Fruit fly (Drosophila melanogaster): Measurements from ENCODE around the gene Gapdh2.

Gene Gapdh2

DNA sequence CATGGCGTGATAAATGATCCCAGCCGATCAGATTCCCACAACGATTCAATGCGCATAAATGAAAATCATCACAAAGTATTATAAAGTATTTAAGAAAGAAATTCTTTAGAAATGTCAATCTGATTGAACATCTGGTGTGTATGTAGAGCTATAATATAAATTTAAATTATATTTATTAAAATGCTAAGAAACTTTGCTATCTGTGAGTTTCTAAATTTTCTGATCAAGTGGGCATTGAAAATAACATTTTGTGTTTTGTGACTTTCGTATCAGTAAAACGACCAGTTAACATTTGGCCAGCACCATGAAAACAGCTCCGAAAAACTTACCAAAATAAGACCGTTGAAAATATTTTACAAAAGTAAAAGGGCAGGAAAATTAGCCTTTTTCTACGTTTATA is 30.4 kb upstream of the Gapdh2 start, which contains the start of gene CG8565:
Gene CG8565, plus strand, starts transcription at position 301 of the 400 bp plus-strand sequence.
- TF ChIP-seq toe (GFP tag; optimal IDR thresholded peaks at IDR 0.05), result no peak
- no peak for TF ChIP-seq CG7101 (tag; optimal IDR thresholded peaks at IDR 0.05)
- TF ChIP-seq Mnt (GFP tag; optimal IDR thresholded peaks at IDR 0.05), result no peak
- no peak for TF ChIP-seq Hr96 (GFP tag; optimal IDR thresholded peaks at IDR 0.05)
- TF ChIP-seq CG7045 (GFP tag; optimal IDR thresholded peaks at IDR 0.05), result no peak
- TF ChIP-seq Clk (GFP tag; optimal IDR thresholded peaks at IDR 0.05), result no peak
- no peak for TF ChIP-seq Crg-1 (GFP tag; optimal IDR thresholded peaks at IDR 0.05)
- no peak for TF ChIP-seq bab1 (GFP tag; optimal IDR thresholded peaks at IDR 0.05)
- TF ChIP-seq CG33017 (tag; optimal IDR thresholded peaks at IDR 0.05), result no peak
- TF ChIP-seq pad (GFP tag; optimal IDR thresholded peaks at IDR 0.05), result no peak
- no peak for TF ChIP-seq CG5204 (GFP tag; optimal IDR thresholded peaks at IDR 0.05)
- TF ChIP-seq cic (GFP tag; optimal IDR thresholded peaks at IDR 0.05), result no peak
- no peak for TF ChIP-seq ovo (GFP tag; optimal IDR thresholded peaks at IDR 0.05)
- TF ChIP-seq CG12768 (GFP tag; optimal IDR thresholded peaks at IDR 0.05), result no peak
- TF ChIP-seq cnc (optimal IDR thresholded peaks at IDR 0.05), result no peak
- TF ChIP-seq kay (GFP tag; ENCODE audit: borderline replicate concordance), result no peak

DNA sequence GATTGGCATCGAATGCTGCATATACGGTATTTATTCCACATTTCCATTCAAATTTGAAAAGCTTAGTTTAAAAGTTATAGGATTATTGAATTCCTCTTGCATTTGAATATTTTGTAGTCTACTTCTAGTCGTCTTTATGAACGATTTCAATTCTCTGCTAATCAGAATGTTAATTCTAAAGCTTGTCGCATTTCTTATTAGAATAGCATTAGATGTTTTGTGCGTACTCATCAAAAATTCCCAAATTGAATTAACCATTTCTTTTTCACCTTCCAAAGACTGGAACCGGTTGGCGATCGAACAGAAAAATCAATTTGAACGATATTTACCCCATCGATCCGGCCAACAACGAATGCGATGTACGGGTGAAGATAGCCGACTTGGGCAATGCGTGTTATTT is 27.9 kb upstream of the Gapdh2 start:
- TF ChIP-seq ovo (GFP tag; optimal IDR thresholded peaks at IDR 0.05), result no peak
- no peak for TF ChIP-seq cnc (optimal IDR thresholded peaks at IDR 0.05)
- no peak for TF ChIP-seq Clk (GFP tag; optimal IDR thresholded peaks at IDR 0.05)
- TF ChIP-seq CG12768 (GFP tag; optimal IDR thresholded peaks at IDR 0.05), result no peak
- TF ChIP-seq tj (GFP tag; optimal IDR thresholded peaks at IDR 0.05), result no peak
- TF ChIP-seq cic (GFP tag; optimal IDR thresholded peaks at IDR 0.05), result no peak
- no peak for TF ChIP-seq CG5204 (GFP tag; optimal IDR thresholded peaks at IDR 0.05)
- no peak for TF ChIP-seq bab1 (GFP tag; optimal IDR thresholded peaks at IDR 0.05)
- TF ChIP-seq CG11617 (GFP tag; optimal IDR thresholded peaks at IDR 0.05), result no peak
- TF ChIP-seq kay (GFP tag; ENCODE audit: borderline replicate concordance), result no peak

DNA sequence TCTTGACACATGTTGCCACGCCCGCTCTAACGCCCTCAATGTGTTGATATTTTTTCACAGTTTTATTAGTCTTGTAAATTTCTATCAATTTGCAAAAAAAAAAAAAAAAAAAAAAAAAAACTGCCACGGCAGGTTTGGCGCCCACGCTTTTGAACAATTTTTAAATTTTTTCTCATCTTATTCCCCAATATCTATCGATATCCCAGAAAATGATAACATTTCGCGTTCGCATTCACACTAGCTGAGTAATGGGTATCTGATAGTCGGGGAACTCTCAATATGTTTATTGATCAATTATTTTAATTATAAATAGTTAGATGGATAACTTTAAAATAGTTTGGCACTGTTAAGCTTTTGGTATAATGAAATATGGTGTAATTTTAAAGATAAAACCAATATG is 26.6 kb upstream of the Gapdh2 start:
- TF ChIP-seq Clk (GFP tag; optimal IDR thresholded peaks at IDR 0.05) (no peak), CG7101 (tag; optimal IDR thresholded peaks at IDR 0.05) (no peak), CG12768 (GFP tag; optimal IDR thresholded peaks at IDR 0.05) (no peak)

DNA sequence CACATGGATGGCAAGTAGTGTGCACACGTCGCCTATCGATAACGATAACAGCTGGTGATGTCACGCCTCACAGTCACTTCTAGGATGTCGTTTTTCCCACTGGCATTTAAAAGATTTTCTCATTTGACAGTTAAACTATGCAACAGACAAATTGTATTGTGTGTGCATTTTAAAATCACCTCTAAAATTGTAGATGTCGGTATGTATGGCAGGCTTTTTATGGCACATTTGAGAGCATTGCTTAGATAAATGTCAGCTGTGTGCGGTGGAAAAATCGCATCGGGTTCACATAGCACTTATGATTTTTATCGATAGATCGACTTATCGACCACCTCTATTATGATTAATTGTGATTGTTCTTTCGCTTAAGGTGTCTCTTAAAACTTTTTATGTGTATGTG is 23.8 kb upstream of the Gapdh2 start, which contains the start of the genes ArgRS and CG8578:
Gene ArgRS, minus strand, starts transcription at position 7 of the 400 bp plus-strand sequence.
Gene CG8578, plus strand, starts transcription at position 338 of the 400 bp plus-strand sequence.
- peak; percentile 22 for TF ChIP-seq CG14711 (tag; optimal IDR thresholded peaks at IDR 0.05)
- peak; percentile 11 for TF ChIP-seq CG12768 (GFP tag; optimal IDR thresholded peaks at IDR 0.05)
- no peak for TF ChIP-seq ovo (GFP tag; optimal IDR thresholded peaks at IDR 0.05)
- no peak for TF ChIP-seq CG5204 (GFP tag; optimal IDR thresholded peaks at IDR 0.05)
- no peak for TF ChIP-seq cnc (optimal IDR thresholded peaks at IDR 0.05)
- no peak for TF ChIP-seq Crg-1 (GFP tag; optimal IDR thresholded peaks at IDR 0.05)
- no peak for TF ChIP-seq tj (GFP tag; optimal IDR thresholded peaks at IDR 0.05)
- TF ChIP-seq CG7045 (GFP tag; optimal IDR thresholded peaks at IDR 0.05), result no peak
- TF ChIP-seq pad (GFP tag; optimal IDR thresholded peaks at IDR 0.05), result peak; percentile 50
- TF ChIP-seq cic (GFP tag; optimal IDR thresholded peaks at IDR 0.05), result peak; percentile 16
- peak; percentile 88 for TF ChIP-seq Mnt (GFP tag; optimal IDR thresholded peaks at IDR 0.05)
- peak; percentile 53 for TF ChIP-seq bab1 (GFP tag; optimal IDR thresholded peaks at IDR 0.05)
- TF ChIP-seq CG33017 (tag; optimal IDR thresholded peaks at IDR 0.05), result no peak
- TF ChIP-seq toe (GFP tag; optimal IDR thresholded peaks at IDR 0.05), result peak; percentile 79
- no peak for TF ChIP-seq Clk (GFP tag; optimal IDR thresholded peaks at IDR 0.05)
- TF ChIP-seq CG11617 (GFP tag; optimal IDR thresholded peaks at IDR 0.05), result peak; percentile 70
- TF ChIP-seq kay (GFP tag; ENCODE audit: borderline replicate concordance), result no peak
- TF ChIP-seq CG7101 (tag; optimal IDR thresholded peaks at IDR 0.05), result peak; percentile 51
- TF ChIP-seq Hr96 (GFP tag; optimal IDR thresholded peaks at IDR 0.05), result no peak
- TF ChIP-seq CG1620 (GFP tag; optimal IDR thresholded peaks at IDR 0.05), result peak; percentile 73

DNA sequence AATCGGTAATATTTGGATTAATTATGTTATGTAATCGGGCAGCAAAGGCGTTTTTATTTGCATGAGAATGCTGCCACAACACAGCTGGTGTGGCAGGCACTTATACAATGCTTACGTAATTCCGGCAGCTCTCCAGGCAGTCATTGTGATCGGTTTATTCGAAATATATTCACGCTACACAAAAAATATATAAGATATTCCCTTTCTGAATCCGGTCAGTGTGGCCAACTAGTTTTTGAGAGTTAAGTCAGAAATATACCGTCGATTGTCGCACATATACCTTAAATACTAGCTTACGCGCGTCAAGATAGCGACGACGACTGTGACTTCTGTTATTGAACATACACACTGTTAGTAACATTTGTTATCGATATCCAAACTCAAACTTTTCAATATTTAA is 18.9 kb upstream of the Gapdh2 start, which contains the start of gene sun:
Gene sun, minus strand, starts transcription at position 238 of the 400 bp plus-strand sequence.
- TF ChIP-seq tj (GFP tag; optimal IDR thresholded peaks at IDR 0.05), result no peak
- TF ChIP-seq Mnt (GFP tag; optimal IDR thresholded peaks at IDR 0.05), result peak; percentile 16
- TF ChIP-seq Hr96 (GFP tag; optimal IDR thresholded peaks at IDR 0.05), result no peak
- peak; percentile 7 for TF ChIP-seq bab1 (GFP tag; optimal IDR thresholded peaks at IDR 0.05)
- peak; percentile 24 for TF ChIP-seq CG11617 (GFP tag; optimal IDR thresholded peaks at IDR 0.05)

DNA sequence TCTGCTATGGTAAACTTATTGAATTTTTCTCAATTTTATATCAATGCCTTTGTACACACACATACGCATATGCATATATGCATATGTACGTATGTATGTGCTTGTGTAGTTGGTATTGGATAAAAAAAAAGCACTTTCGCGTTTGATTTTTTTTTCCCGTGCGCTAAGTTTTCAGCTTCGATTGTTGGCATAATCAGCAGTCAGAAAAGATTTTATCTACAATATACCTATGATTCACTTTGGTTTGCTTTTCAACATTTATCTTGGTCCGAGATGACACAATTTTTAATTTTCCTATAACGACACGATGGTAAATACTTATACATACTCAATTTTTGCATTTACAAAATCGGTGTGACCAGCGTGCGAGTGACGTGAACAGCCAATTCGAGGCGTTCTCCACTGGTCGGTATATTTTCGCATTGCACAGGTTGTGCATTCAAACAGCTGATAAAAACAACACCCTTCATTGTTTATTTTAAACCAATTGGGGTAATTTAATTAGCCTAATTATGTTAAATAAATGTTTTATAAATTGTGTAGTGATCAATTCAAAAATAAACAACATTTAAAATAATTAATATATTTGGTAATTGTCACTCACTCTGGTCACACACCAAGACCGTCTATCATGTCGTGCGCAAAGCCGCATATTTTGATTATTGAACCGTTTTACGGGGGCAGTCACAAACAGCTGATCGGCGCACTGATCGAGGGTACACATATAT is 15.0 kb upstream of the Gapdh2 start, which contains the start of the genes UBL3 and CG15914:
Gene UBL3, minus strand, starts transcription at position 361 of the 728 bp plus-strand sequence.
Gene CG15914, plus strand, starts transcription at position 607 of the 728 bp plus-strand sequence.
- TF ChIP-seq CG14711 (tag; optimal IDR thresholded peaks at IDR 0.05) (peak; percentile 37), Mnt (GFP tag; optimal IDR thresholded peaks at IDR 0.05) (peak; percentile 70), Hr96 (GFP tag; optimal IDR thresholded peaks at IDR 0.05) (no peak), CG33017 (tag; optimal IDR thresholded peaks at IDR 0.05) (no peak), tj (GFP tag; optimal IDR thresholded peaks at IDR 0.05) (peak; percentile 53), CG1620 (GFP tag; optimal IDR thresholded peaks at IDR 0.05) (peak; percentile 48), kay (GFP tag; ENCODE audit: borderline replicate concordance) (peak; percentile 25), bab1 (GFP tag; optimal IDR thresholded peaks at IDR 0.05) (peak; percentile 45), CG11617 (GFP tag; optimal IDR thresholded peaks at IDR 0.05) (peak; percentile 20), ovo (GFP tag; optimal IDR thresholded peaks at IDR 0.05) (peak; percentile 32), CG7045 (GFP tag; optimal IDR thresholded peaks at IDR 0.05) (no peak), pad (GFP tag; optimal IDR thresholded peaks at IDR 0.05) (peak; percentile 49), cnc (optimal IDR thresholded peaks at IDR 0.05) (no peak), cic (GFP tag; optimal IDR thresholded peaks at IDR 0.05) (no peak), CG7101 (tag; optimal IDR thresholded peaks at IDR 0.05) (peak; percentile 46), Clk (GFP tag; optimal IDR thresholded peaks at IDR 0.05) (no peak), CG5204 (GFP tag; optimal IDR thresholded peaks at IDR 0.05) (no peak), toe (GFP tag; optimal IDR thresholded peaks at IDR 0.05) (no peak), CG12768 (GFP tag; optimal IDR thresholded peaks at IDR 0.05) (no peak), Crg-1 (GFP tag; optimal IDR thresholded peaks at IDR 0.05) (no peak)

Measured in whole organism, adult.